Worm (Caenorhabditis elegans): ENCODE data around the gene glb-34.

glb-34 gene

ce11 chrIV:14612547-14613329 lies 40.2 kb upstream of the glb-34 start (continued):
- peak; percentile 63 for TF ChIP-seq zip-2 (tag; optimal IDR thresholded peaks at IDR 0.05)
- TF ChIP-seq lsy-2 (tag; optimal IDR thresholded peaks at IDR 0.05) = peak; percentile 22 to 33
- TF ChIP-seq vab-7 (GFP tag; IDR thresholded peaks at IDR 0.05) = no peak
- TF ChIP-seq ctbp-1 (GFP tag; IDR thresholded peaks at IDR 0.05) = no peak
- TF ChIP-seq nhr-76 (tag; optimal IDR thresholded peaks at IDR 0.05) = peak; percentile 31
- TF ChIP-seq nhr-77 (tag; optimal IDR thresholded peaks at IDR 0.05) = peak; percentile 51
- no peak for TF ChIP-seq mxl-2 (GFP tag; conservative IDR thresholded peaks at IDR 0.05)
- no peak for TF ChIP-seq zag-1 (tag; optimal IDR thresholded peaks at IDR 0.05)
- no peak for TF ChIP-seq tag-97 (GFP tag; IDR thresholded peaks at IDR 0.05)
- peak; percentile 90 for TF ChIP-seq dmd-6 (GFP tag; IDR thresholded peaks at IDR 0.05)
- TF ChIP-seq hlh-11 (tag; optimal IDR thresholded peaks at IDR 0.05) = peak; percentile 64
- no peak for TF ChIP-seq ceh-28 (tag; optimal IDR thresholded peaks at IDR 0.05)
- peak; percentile 64 for TF ChIP-seq mep-1 (tag; optimal IDR thresholded peaks at IDR 0.05)
- peak; percentile 31 for TF ChIP-seq nhr-6 (tag; optimal IDR thresholded peaks at IDR 0.05)
- TF ChIP-seq Y75B8A.6 (GFP tag; IDR thresholded peaks at IDR 0.05) = no peak
- peak; percentile 33 for TF ChIP-seq gei-8 (GFP tag; optimal IDR thresholded peaks at IDR 0.05)
- no peak for TF ChIP-seq nhr-237 (tag; optimal IDR thresholded peaks at IDR 0.05)
- TF ChIP-seq cey-2 (tag; optimal IDR thresholded peaks at IDR 0.05; ENCODE audit: borderline replicate concordance, insufficient read depth) = peak; percentile 12
- no peak for TF ChIP-seq dmd-9 (GFP tag; IDR thresholded peaks at IDR 0.05)

- TF ChIP-seq cey-2 (tag; optimal IDR thresholded peaks at IDR 0.05; ENCODE audit: borderline replicate concordance, insufficient read depth) (no peak), zfp-2 (tag; optimal IDR thresholded peaks at IDR 0.05) (no peak), nhr-25 (tag; optimal IDR thresholded peaks at IDR 0.05; ENCODE audit: borderline replicate concordance, insufficient read depth) (peak; percentile 53), egl-27 (tag; optimal IDR thresholded peaks at IDR 0.05) (no peak), rbr-2 (tag; optimal IDR thresholded peaks at IDR 0.05) (no peak), set-16 (GFP tag; IDR thresholded peaks at IDR 0.05) (no peak), ceh-32 (tag; optimal IDR thresholded peaks at IDR 0.05; ENCODE audit: poor library complexity) (no peak), T20F7.1 (GFP tag; optimal IDR thresholded peaks at IDR 0.05) (no peak), F10B5.3 (tag; optimal IDR thresholded peaks at IDR 0.05) (no peak), mxl-2 (GFP tag; conservative IDR thresholded peaks at IDR 0.05) (no peak), dve-1 (tag; optimal IDR thresholded peaks at IDR 0.05; ENCODE audit: insufficient read depth) (no peak), hlh-30 (tag; optimal IDR thresholded peaks at IDR 0.05; ENCODE audit: insufficient read depth) (peak; percentile 81), unc-62 (GFP tag; optimal IDR thresholded peaks at IDR 0.05 in 1 of 2) (peak in 1 of 2 experiments; percentile 95), unc-62 (tag; optimal IDR thresholded peaks at IDR 0.05) (no peak), nhr-76 (tag; optimal IDR thresholded peaks at IDR 0.05) (no peak), vab-7 (GFP tag; IDR thresholded peaks at IDR 0.05) (no peak), lin-13 (GFP tag; optimal IDR thresholded peaks at IDR 0.05) (no peak), dmd-6 (GFP tag; IDR thresholded peaks at IDR 0.05) (0 out of 2 replicates have a peak, but pooled peaks have one; percentile 5), php-3 (GFP tag; IDR thresholded peaks at IDR 0.05) (no peak), dmd-9 (GFP tag; IDR thresholded peaks at IDR 0.05) (no peak), aha-1 (tag) (peak; percentile 75), lin-1 (GFP tag; IDR thresholded peaks at IDR 0.05) (no peak), Y105C5A.15 (GFP tag; IDR thresholded peaks at IDR 0.05) (no peak), fos-1 (tag; optimal IDR thresholded peaks at IDR 0.05) (no peak), F26F4.8 (GFP tag; conservative IDR thresholded peaks at IDR 0.05) (no peak), mes-2 (tag; optimal IDR thresholded peaks at IDR 0.05; ENCODE audit: poor library complexity, severe bottlenecking) (no peak), Y75B8A.6 (GFP tag; IDR thresholded peaks at IDR 0.05) (no peak), attf-4 (tag; optimal IDR thresholded peaks at IDR 0.05) (no peak)
Observed at ce11 chrIV:14611892-14612497, 39.5 kb upstream of the glb-34 start.
